Worm (Caenorhabditis elegans) whole organism, L2 larva: Measurements from ENCODE around the gene mpdu-1.

Experiments used
- alr-1 ChIP-seq: fragments of 150-350 bp; optimal IDR thresholded peaks from 2 replicates; lab custom pipeline; 2014; ENCODE audit warnings: missing biosample characterization, missing genetic modification characterization
- aly-2 ChIP-seq: fragments of 150-350 bp; optimal IDR thresholded peaks from 2 replicates; lab custom pipeline; 2014; ENCODE audit warnings: missing biosample characterization, missing genetic modification characterization
- ama-1 ChIP-seq: fragments of 150-350 bp; optimal IDR thresholded peaks from 2 replicates; lab custom pipeline; 2018; ENCODE audit warnings: inconsistent platforms
- lin-11 ChIP-seq: fragments of 150-350 bp; sonication (generic microtip); optimal IDR thresholded peaks from 2 replicates; lab custom pipeline; 2014; ENCODE audit warnings: missing biosample characterization, missing genetic modification characterization, inconsistent platforms, mixed read lengths
- lin-13 ChIP-seq: fragments of 150-350 bp; optimal IDR thresholded peaks from 2 replicates; lab custom pipeline; 2014; ENCODE audit warnings: missing biosample characterization, missing genetic modification reagents, missing genetic modification characterization
- lsy-2 ChIP-seq, 2 experiments: fragments of 150-350 bp in 1 of 2; sonication (generic microtip) in 1 of 2; optimal IDR thresholded peaks; 2 replicates each; lab custom pipeline; 2014 to 2017; ENCODE audit warnings: missing biosample characterization in 2 of 2, missing genetic modification characterization in 2 of 2
- peb-1 ChIP-seq: fragments of 150-350 bp; optimal IDR thresholded peaks from 2 replicates; lab custom pipeline; 2014; ENCODE audit warnings: missing biosample characterization, missing genetic modification characterization
- unc-39 ChIP-seq: fragments of 150-350 bp; optimal IDR thresholded peaks from 2 replicates; lab custom pipeline; 2014; ENCODE audit warnings: missing biosample characterization, missing genetic modification characterization
- unc-62 ChIP-seq: fragments of 150-350 bp; optimal IDR thresholded peaks from 2 replicates; lab custom pipeline; 2014; ENCODE audit warnings: missing biosample characterization, missing genetic modification reagents, missing genetic modification characterization

DNA sequence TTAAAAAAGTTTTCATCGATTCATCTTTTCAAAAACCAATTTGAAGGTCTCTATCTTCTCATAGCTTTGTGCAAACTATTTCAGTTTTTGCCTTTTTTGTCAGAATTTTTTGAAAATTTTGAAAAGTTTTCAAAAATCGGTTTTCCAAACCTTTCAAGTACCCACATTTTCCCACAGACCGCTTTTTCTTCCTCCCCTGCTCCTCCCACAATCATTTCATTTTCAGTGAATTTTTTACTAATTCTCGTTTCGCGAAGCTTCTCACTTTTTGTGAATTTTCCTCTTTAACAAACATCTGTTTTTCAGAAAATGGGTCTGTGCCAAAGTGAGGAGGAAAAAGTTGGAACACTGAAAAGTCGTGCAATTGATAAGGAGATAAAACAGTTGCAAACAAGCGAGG lies 11.7 kb upstream of the mpdu-1 start, which contains the start of gene gpa-2:
- TF ChIP-seq unc-39 (tag; lab: Kevin White, UChicago) (no peak), unc-62 (GFP tag; lab: Kevin White, UChicago) (no peak), lsy-2 (tag; optimal IDR thresholded peaks at IDR 0.05; lab: Kevin White, UChicago) (no peak), ama-1 (no peak), peb-1 (tag; lab: Kevin White, UChicago) (no peak), lin-13 (no peak), alr-1 (tag; lab: Kevin White, UChicago) (no peak), lin-11 (no peak), aly-2 (tag; lab: Kevin White, UChicago) (no peak)
